Fruit fly (Drosophila melanogaster) whole organism, prepupa: ENCODE data around the gene CG5080.

Experiments used
- CG10631 ChIP-seq: fragments of 200-800 bp; sonication (Bioruptor generic); optimal IDR thresholded peaks from 2 replicates; lab custom pipeline; 2016; ENCODE audit warnings: missing biosample characterization, missing genetic modification characterization
- CG10669 ChIP-seq: fragments of 200-800 bp; sonication (Bioruptor generic); optimal IDR thresholded peaks from 3 replicates; lab custom pipeline; 2018; ENCODE audit warnings: missing biosample characterization, mild to moderate bottlenecking, missing genetic modification characterization, moderate library complexity
- CG11762 ChIP-seq: fragments of 200-800 bp; sonication (Bioruptor generic); optimal IDR thresholded peaks from 3 replicates; lab custom pipeline; 2016; ENCODE audit warnings: missing biosample characterization, missing genetic modification characterization; ENCODE audit not compliant: insufficient read depth
- CG11902 ChIP-seq: fragments of 200-800 bp; sonication (Bioruptor generic); optimal IDR thresholded peaks from 3 replicates; lab custom pipeline; 2016; ENCODE audit warnings: missing biosample characterization, missing genetic modification characterization
- CG1621 ChIP-seq: fragments of 200-800 bp; sonication (Bioruptor generic); optimal IDR thresholded peaks from 3 replicates; lab custom pipeline; 2018; ENCODE audit warnings: missing biosample characterization, mild to moderate bottlenecking, missing genetic modification characterization
- CG16779 ChIP-seq: fragments of 200-800 bp; sonication (Bioruptor generic); optimal IDR thresholded peaks from 3 replicates; lab custom pipeline; 2017; ENCODE audit warnings: missing biosample characterization, mild to moderate bottlenecking, missing genetic modification characterization
- CG34406 ChIP-seq: fragments of 200-800 bp; sonication (Bioruptor generic); optimal IDR thresholded peaks from 3 replicates; lab custom pipeline; 2016; ENCODE audit warnings: missing biosample characterization, missing genetic modification characterization
- CG4318 ChIP-seq: fragments of 200-800 bp; sonication (Bioruptor generic); optimal IDR thresholded peaks from 3 replicates; lab custom pipeline; 2017; ENCODE audit warnings: missing biosample characterization, mild to moderate bottlenecking, missing genetic modification characterization
- CG6276 ChIP-seq: fragments of 200-800 bp; sonication (Bioruptor generic); optimal IDR thresholded peaks from 2 replicates; lab custom pipeline; 2017; ENCODE audit warnings: missing biosample characterization, mild to moderate bottlenecking, missing genetic modification characterization
- CG6792 ChIP-seq: fragments of 200-800 bp; sonication (Bioruptor generic); optimal IDR thresholded peaks from 3 replicates; lab custom pipeline; 2016; ENCODE audit warnings: missing biosample characterization, missing genetic modification characterization
- CG6808 ChIP-seq: fragments of 200-800 bp; sonication (Bioruptor generic); optimal IDR thresholded peaks from 3 replicates; lab custom pipeline; 2017; ENCODE audit warnings: missing biosample characterization, missing genetic modification characterization, mild to moderate bottlenecking, moderate library complexity, missing genetic modification reagents
- CG6854 ChIP-seq: fragments of 200-800 bp; sonication (Bioruptor generic); optimal IDR thresholded peaks from 2 replicates; lab custom pipeline; 2017; ENCODE audit warnings: missing biosample characterization, mild to moderate bottlenecking, missing genetic modification characterization
- CG7368 ChIP-seq: fragments of 200-800 bp; sonication (Bioruptor generic); optimal IDR thresholded peaks from 3 replicates; lab custom pipeline; 2016; ENCODE audit warnings: missing biosample characterization, missing genetic modification characterization
- CG8119 ChIP-seq: fragments of 200-800 bp; sonication (Bioruptor generic); IDR thresholded peaks from 3 replicates; pipeline ENCODE4 v1.3.6; 2022; ENCODE audit warnings: missing biosample characterization, missing genetic modification characterization
- CG8319 ChIP-seq: fragments of 200-800 bp; sonication (Bioruptor generic); optimal IDR thresholded peaks from 3 replicates; lab custom pipeline; 2016; ENCODE audit warnings: missing biosample characterization, missing genetic modification characterization
- CG8632 ChIP-seq: fragments of 200-800 bp; sonication (Bioruptor generic); optimal IDR thresholded peaks from 3 replicates; lab custom pipeline; 2016; ENCODE audit warnings: missing biosample characterization, missing genetic modification characterization
- CG9139 ChIP-seq: fragments of 200-800 bp; sonication (Bioruptor generic); optimal IDR thresholded peaks from 3 replicates; lab custom pipeline; 2017; ENCODE audit warnings: missing biosample characterization, mild to moderate bottlenecking, missing genetic modification characterization
- Eip75B ChIP-seq: fragments of 200-800 bp; sonication (Bioruptor generic); optimal IDR thresholded peaks from 3 replicates; lab custom pipeline; 2016; ENCODE audit warnings: missing biosample characterization, missing genetic modification characterization
- Eip78C ChIP-seq: fragments of 200-800 bp; sonication (Bioruptor generic); peaks from one replicate; lab custom pipeline; 2016; ENCODE audit warnings: missing biosample characterization, missing genetic modification characterization
- Eip93F ChIP-seq: fragments of 200-800 bp; sonication (Bioruptor generic); optimal IDR thresholded peaks from 2 replicates; lab custom pipeline; 2016; ENCODE audit warnings: missing biosample characterization, mild to moderate bottlenecking, missing genetic modification characterization
- Ets21C ChIP-seq: fragments of 200-800 bp; sonication (Bioruptor generic); optimal IDR thresholded peaks from 3 replicates; lab custom pipeline; 2016; ENCODE audit warnings: missing biosample characterization, missing genetic modification characterization
- Ets96B ChIP-seq: fragments of 200-800 bp; optimal IDR thresholded peaks from 2 replicates; lab custom pipeline; 2019; ENCODE audit warnings: missing biosample characterization, mild to moderate bottlenecking, missing genetic modification characterization, moderate library complexity
- Gug ChIP-seq: fragments of 200-800 bp; sonication (Bioruptor generic); IDR thresholded peaks from 2 replicates; pipeline ENCODE4 v1.3.6; 2022; ENCODE audit warnings: missing biosample characterization, missing genetic modification characterization
- Hr38 ChIP-seq: sonication (Bioruptor generic); optimal IDR thresholded peaks from 2 replicates; lab custom pipeline; 2016; ENCODE audit warnings: missing biosample characterization, missing genetic modification characterization
- Hr39 ChIP-seq: fragments of 200-800 bp; sonication (Bioruptor generic); optimal IDR thresholded peaks from 2 replicates; lab custom pipeline; 2016; ENCODE audit warnings: missing biosample characterization, missing genetic modification characterization
- Hr4 ChIP-seq: fragments of 200-800 bp; sonication (Bioruptor generic); optimal IDR thresholded peaks from 3 replicates; lab custom pipeline; 2016; ENCODE audit warnings: missing biosample characterization, missing genetic modification characterization
- Lpt ChIP-seq: fragments of 200-800 bp; sonication (Bioruptor generic); optimal IDR thresholded peaks from 3 replicates; lab custom pipeline; 2016; ENCODE audit warnings: missing biosample characterization, missing genetic modification characterization
- Met ChIP-seq: fragments of 200-800 bp; sonication (Bioruptor generic); optimal IDR thresholded peaks from 3 replicates; lab custom pipeline; 2016; ENCODE audit warnings: missing biosample characterization, missing genetic modification characterization
- OdsH ChIP-seq: fragments of 200-800 bp; sonication (Bioruptor generic); optimal IDR thresholded peaks from 3 replicates; lab custom pipeline; 2016; ENCODE audit warnings: missing biosample characterization, missing genetic modification characterization
- Smox ChIP-seq: fragments of 200-800 bp; sonication (Bioruptor generic); optimal IDR thresholded peaks from 3 replicates; lab custom pipeline; 2016; ENCODE audit warnings: missing biosample characterization, missing genetic modification characterization
- Sox102F ChIP-seq: fragments of 200-800 bp; sonication (Bioruptor generic); optimal IDR thresholded peaks from 2 replicates; lab custom pipeline; 2016; ENCODE audit warnings: missing biosample characterization, mild to moderate bottlenecking, missing genetic modification characterization
- Sox15 ChIP-seq: fragments of 200-800 bp; sonication (Bioruptor generic); optimal IDR thresholded peaks from 3 replicates; lab custom pipeline; 2016; ENCODE audit warnings: missing biosample characterization, missing genetic modification characterization
- acj6 ChIP-seq: fragments of 200-800 bp; sonication (Bioruptor generic); optimal IDR thresholded peaks from 3 replicates; lab custom pipeline; 2016; ENCODE audit warnings: missing biosample characterization, missing genetic modification characterization
- cyc ChIP-seq: fragments of 200-800 bp; sonication (Bioruptor generic); optimal IDR thresholded peaks from 3 replicates; lab custom pipeline; 2016; ENCODE audit warnings: missing biosample characterization, missing genetic modification characterization
- dac ChIP-seq: fragments of 200-800 bp; sonication (Bioruptor generic); optimal IDR thresholded peaks from 2 replicates; lab custom pipeline; 2017; ENCODE audit warnings: missing biosample characterization, mild to moderate bottlenecking, missing genetic modification characterization
- dsx ChIP-seq: fragments of 200-800 bp; optimal IDR thresholded peaks from 3 replicates; lab custom pipeline; 2019; ENCODE audit warnings: missing biosample characterization, mild to moderate bottlenecking, missing genetic modification characterization, moderate library complexity; ENCODE audit not compliant: poor library complexity, severe bottlenecking
- esn ChIP-seq: fragments of 200-800 bp; sonication (Bioruptor generic); optimal IDR thresholded peaks from 2 replicates; lab custom pipeline; 2016; ENCODE audit warnings: missing biosample characterization, mild to moderate bottlenecking, missing genetic modification characterization, moderate library complexity
- fd85E ChIP-seq: fragments of 200-800 bp; sonication (Bioruptor generic); optimal IDR thresholded peaks from 3 replicates; lab custom pipeline; 2016; ENCODE audit warnings: missing biosample characterization, missing genetic modification characterization
- fkh ChIP-seq: fragments of 200-800 bp; sonication (Bioruptor generic); optimal IDR thresholded peaks from 3 replicates; lab custom pipeline; 2017; ENCODE audit warnings: missing biosample characterization, mild to moderate bottlenecking, missing genetic modification characterization, moderate library complexity
- net ChIP-seq: fragments of 200-800 bp; sonication (Bioruptor generic); optimal IDR thresholded peaks from 3 replicates; lab custom pipeline; 2016; ENCODE audit warnings: missing biosample characterization, missing genetic modification characterization
- pdm3 ChIP-seq: fragments of 200-800 bp; sonication (Bioruptor generic); optimal IDR thresholded peaks from 3 replicates; lab custom pipeline; 2016; ENCODE audit warnings: missing biosample characterization, missing genetic modification characterization
- salr ChIP-seq, 2 experiments: fragments of 200-800 bp; sonication (Bioruptor generic); optimal IDR thresholded peaks; 3 replicates each; lab custom pipeline; 2016 to 2018; ENCODE audit warnings: missing biosample characterization in 2 of 2, missing genetic modification characterization in 2 of 2, mild to moderate bottlenecking in 1 of 2
- spab ChIP-seq: fragments of 200-800 bp; sonication (Bioruptor generic); optimal IDR thresholded peaks from 2 replicates; lab custom pipeline; 2017; ENCODE audit warnings: missing biosample characterization, mild to moderate bottlenecking, missing genetic modification characterization, missing genetic modification reagents
- ss ChIP-seq, 2 experiments: fragments of 200-800 bp; sonication (Bioruptor generic); optimal IDR thresholded peaks; 2 replicates in 1 of 2; 3 replicates in 1 of 2; lab custom pipeline; 2017 to 2018; ENCODE audit warnings: mild to moderate bottlenecking in 2 of 2, missing biosample characterization in 2 of 2, missing genetic modification characterization in 2 of 2, moderate library complexity in 1 of 2
- svp ChIP-seq: fragments of 200-800 bp; sonication (Bioruptor generic); peaks from one replicate; lab custom pipeline; 2016; ENCODE audit warnings: missing biosample characterization, missing genetic modification characterization
- topi ChIP-seq: fragments of 200-800 bp; sonication (Bioruptor generic); optimal IDR thresholded peaks from 3 replicates; lab custom pipeline; 2016; ENCODE audit warnings: missing biosample characterization, missing genetic modification characterization
- vri ChIP-seq: fragments of 200-800 bp; sonication (Bioruptor generic); optimal IDR thresholded peaks from 3 replicates; lab custom pipeline; 2016; ENCODE audit warnings: missing biosample characterization, mild to moderate bottlenecking, missing genetic modification characterization

The CG5080 gene

DNA sequence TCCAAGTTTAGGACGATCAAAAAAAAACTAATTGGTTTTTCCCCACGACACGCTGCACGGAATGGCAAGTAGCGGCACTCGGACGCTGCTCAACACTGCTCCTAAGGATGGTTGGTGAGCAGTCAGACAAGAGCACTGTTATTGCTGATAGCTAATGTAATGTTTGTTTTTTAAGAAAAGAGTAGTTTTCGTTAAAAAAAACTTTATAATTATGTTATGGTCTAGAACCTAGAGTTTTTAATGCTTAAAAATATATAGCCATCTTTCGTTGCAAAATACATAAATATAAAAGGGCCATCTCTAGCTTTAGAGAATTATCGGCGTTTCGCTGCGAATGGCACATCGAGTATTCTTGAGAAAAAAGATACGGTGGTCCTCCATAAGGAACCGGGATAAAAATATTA lies 9.0 kb upstream of the CG5080 start, which contains the start of the genes Charon and CG4887 (continued):
- TF ChIP-seq Lpt (GFP tag; lab: Kevin White, UChicago) (peak; percentile 35), Smox (no peak), CG6792 (GFP tag; lab: Kevin White, UChicago) (peak; percentile 74), dsx (GFP tag; lab: Kevin White, UChicago) (no peak), Sox15 (GFP tag; lab: Kevin White, UChicago) (peak; percentile 77), CG34406 (GFP tag; lab: Kevin White, UChicago) (no peak), fd85E (no peak), CG8119 (GFP tag; lab: Robert Waterston, UW) (peak; percentile 37; the same call in 2 of the 3 replicates), fkh (GFP tag; lab: Kevin White, UChicago) (no peak), CG6854 (GFP tag; lab: Kevin White, UChicago) (peak; percentile 31), dac (GFP tag; lab: Kevin White, UChicago) (peak; percentile 46), CG8319 (GFP tag; lab: Kevin White, UChicago) (peak; percentile 64), CG11762 (GFP tag; lab: Kevin White, UChicago) (peak; percentile 50), pdm3 (GFP tag; lab: Kevin White, UChicago) (no peak), Ets21C (no peak), Hr39 (GFP tag; lab: Kevin White, UChicago) (peak; percentile 89), CG10631 (GFP tag; lab: Kevin White, UChicago) (no peak), Met (no peak), net (no peak), ss (GFP tag; optimal IDR thresholded peaks at IDR 0.05; lab: Kevin White, UChicago) (no peak), Hr4 (GFP tag; lab: Kevin White, UChicago) (no peak), Sox102F (GFP tag; lab: Kevin White, UChicago) (no peak), CG1621 (peak; percentile 48), cyc (GFP tag; lab: Kevin White, UChicago) (peak; percentile 87)

DNA sequence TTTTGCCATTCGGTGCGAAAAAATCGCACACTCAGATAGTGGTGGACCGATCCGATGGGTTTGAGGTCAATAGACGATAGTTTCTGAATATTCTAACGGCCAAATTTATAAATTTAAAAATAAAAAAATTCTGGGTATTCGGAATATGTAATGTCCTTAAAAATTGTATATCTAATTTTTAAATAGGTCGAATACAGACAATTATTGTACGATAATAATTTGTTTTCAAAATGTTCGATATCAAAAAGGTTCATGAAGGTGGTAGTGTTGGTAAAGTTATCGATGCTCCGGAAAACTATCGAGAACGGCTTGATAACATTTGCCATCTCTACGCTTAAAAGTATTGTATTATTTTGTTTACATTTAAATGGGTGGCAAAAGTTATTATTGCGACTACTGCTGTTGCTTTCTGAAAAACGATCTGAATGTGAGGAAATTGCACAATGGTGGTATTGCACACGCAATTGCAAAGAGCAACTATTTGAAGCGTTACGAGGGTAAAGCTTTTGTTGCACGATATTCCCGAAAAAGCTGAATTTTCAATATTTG lies 6.3 kb upstream of the CG5080 start, which contains the start of the genes CG31922 and Plap:
CG31922 (plus strand) TSS at position 315 of the 549 bp plus-strand sequence.
Plap (minus strand) TSS at position 499 of the 549 bp plus-strand sequence.
- TF ChIP-seq CG6276 (GFP tag; lab: Kevin White, UChicago): no peak
- TF ChIP-seq CG10669 (GFP tag; lab: Kevin White, UChicago): no peak
- no peak for TF ChIP-seq Gug (GFP tag; lab: Robert Waterston, UW)
- TF ChIP-seq CG4318 (GFP tag; lab: Kevin White, UChicago): no peak
- TF ChIP-seq Smox: no peak
- TF ChIP-seq Sox15 (GFP tag; lab: Kevin White, UChicago): peak; percentile 45
- peak; percentile 17 for TF ChIP-seq CG8632 (GFP tag; lab: Kevin White, UChicago)
- no peak for TF ChIP-seq CG16779 (tag; lab: Kevin White, UChicago)
- TF ChIP-seq net: peak; percentile 18
- TF ChIP-seq salr (GFP tag; optimal IDR thresholded peaks at IDR 0.05; lab: Kevin White, UChicago): no peak
- TF ChIP-seq CG1621: no peak
- TF ChIP-seq Eip93F: no peak
- TF ChIP-seq CG34406 (GFP tag; lab: Kevin White, UChicago): peak; percentile 60
- TF ChIP-seq svp (GFP tag; lab: Kevin White, UChicago): peak; percentile 97
- peak; percentile 3 for TF ChIP-seq Lpt (GFP tag; lab: Kevin White, UChicago)
- TF ChIP-seq acj6 (GFP tag; lab: Kevin White, UChicago): no peak
- no peak for TF ChIP-seq Hr38
- TF ChIP-seq CG8319 (GFP tag; lab: Kevin White, UChicago): no peak
- TF ChIP-seq ss (GFP tag; optimal IDR thresholded peaks at IDR 0.05; lab: Kevin White, UChicago): no peak
- no peak for TF ChIP-seq fkh (GFP tag; lab: Kevin White, UChicago)
- no peak for TF ChIP-seq OdsH
- TF ChIP-seq topi (GFP tag; lab: Kevin White, UChicago): peak; percentile 69
- no peak for TF ChIP-seq pdm3 (GFP tag; lab: Kevin White, UChicago)
- TF ChIP-seq CG7368 (GFP tag; lab: Kevin White, UChicago): no peak
- TF ChIP-seq CG11902 (GFP tag; lab: Kevin White, UChicago): peak; percentile 40
- peak; percentile 82 for TF ChIP-seq esn (GFP tag; lab: Kevin White, UChicago)
- TF ChIP-seq CG6854 (GFP tag; lab: Kevin White, UChicago): no peak
- TF ChIP-seq dsx (GFP tag; lab: Kevin White, UChicago): peak; percentile 87
- no peak for TF ChIP-seq CG11762 (GFP tag; lab: Kevin White, UChicago)
- TF ChIP-seq spab (GFP tag; lab: Kevin White, UChicago): no peak
- TF ChIP-seq CG9139 (GFP tag; lab: Kevin White, UChicago): no peak
- TF ChIP-seq Hr39 (GFP tag; lab: Kevin White, UChicago): peak; percentile 63
- TF ChIP-seq CG8119 (GFP tag; lab: Robert Waterston, UW): no peak
- no peak for TF ChIP-seq CG6808
- TF ChIP-seq vri: no peak
- TF ChIP-seq Eip75B (GFP tag; lab: Kevin White, UChicago): no peak
- peak; percentile 58 for TF ChIP-seq Ets96B (tag; lab: Kevin White, UChicago)
- peak; percentile 89 for TF ChIP-seq Eip78C (GFP tag; lab: Kevin White, UChicago)
- no peak for TF ChIP-seq CG10631 (GFP tag; lab: Kevin White, UChicago)
